Fruit fly (Drosophila melanogaster) whole organism, embryonic: ENCODE measurements around the gene Psn.

Experiments
- ATbp ChIP-seq: fragments of 200-800 bp; sonication (Bioruptor generic); optimal IDR thresholded peaks from 2 replicates; lab custom pipeline; 2017; ENCODE audit warnings: missing biosample characterization, mild to moderate bottlenecking, missing genetic modification characterization, missing genetic modification reagents
- Asciz ChIP-seq: fragments of 200-800 bp; sonication (Bioruptor generic); optimal IDR thresholded peaks from 2 replicates; lab custom pipeline; 2017; ENCODE audit warnings: missing biosample characterization, mild to moderate bottlenecking, missing genetic modification characterization, missing genetic modification reagents
- BtbVII ChIP-seq: fragments of 200-800 bp; sonication (Bioruptor generic); optimal IDR thresholded peaks from 3 replicates; lab custom pipeline; 2017; ENCODE audit warnings: missing biosample characterization, mild to moderate bottlenecking, missing genetic modification characterization
- CG10147 ChIP-seq: fragments of 200-800 bp; sonication (Bioruptor generic); optimal IDR thresholded peaks from 2 replicates; lab custom pipeline; 2019; ENCODE audit warnings: missing biosample characterization, mild to moderate bottlenecking, missing genetic modification characterization, moderate library complexity
- CG10366 ChIP-seq: fragments of 200-800 bp; sonication (Bioruptor generic); IDR thresholded peaks from 2 replicates; pipeline ENCODE4 v1.3.6; 2022; ENCODE audit warnings: missing biosample characterization, missing genetic modification characterization
- CG11085 ChIP-seq: fragments of 200-800 bp; sonication (Bioruptor generic); IDR thresholded peaks from 2 replicates; pipeline ENCODE4 v1.3.6; 2022; ENCODE audit warnings: missing biosample characterization, missing genetic modification characterization
- CG13424 ChIP-seq: fragments of 200-800 bp; sonication (Bioruptor generic); optimal IDR thresholded peaks from 2 replicates; lab custom pipeline; 2019; ENCODE audit warnings: missing biosample characterization, mild to moderate bottlenecking, missing genetic modification characterization, moderate library complexity
- CG14965 ChIP-seq: fragments of 200-800 bp; sonication (Bioruptor generic); optimal IDR thresholded peaks from 2 replicates; lab custom pipeline; 2016; ENCODE audit warnings: missing biosample characterization, missing genetic modification characterization, borderline replicate concordance
- CG1529 ChIP-seq: fragments of 200-800 bp; sonication (Bioruptor generic); optimal IDR thresholded peaks from 3 replicates; lab custom pipeline; 2018; ENCODE audit warnings: missing biosample characterization, missing genetic modification characterization
- CG1792 ChIP-seq: fragments of 200-800 bp; sonication (Bioruptor generic); optimal IDR thresholded peaks from 2 replicates; lab custom pipeline; 2016; ENCODE audit warnings: missing biosample characterization, missing genetic modification characterization
- CG2120 ChIP-seq: fragments of 200-800 bp; sonication (Bioruptor generic); optimal IDR thresholded peaks from 3 replicates; lab custom pipeline; 2016; ENCODE audit warnings: missing biosample characterization, missing genetic modification characterization
- CG2202 ChIP-seq: fragments of 200-800 bp; sonication (Bioruptor generic); optimal IDR thresholded peaks from 2 replicates; lab custom pipeline; 2018; ENCODE audit warnings: missing biosample characterization, mild to moderate bottlenecking, missing genetic modification characterization
- CG2678 ChIP-seq: fragments of 200-800 bp; sonication (Bioruptor generic); optimal IDR thresholded peaks from 3 replicates; lab custom pipeline; 2019; ENCODE audit warnings: missing biosample characterization, mild to moderate bottlenecking, missing genetic modification characterization, moderate library complexity
- CG30020 ChIP-seq: fragments of 200-800 bp; optimal IDR thresholded peaks from 2 replicates; lab custom pipeline; 2019; ENCODE audit warnings: missing biosample characterization, mild to moderate bottlenecking, missing genetic modification characterization, moderate library complexity
- CG3163 ChIP-seq: fragments of 200-800 bp; sonication (Bioruptor generic); optimal IDR thresholded peaks from 3 replicates; lab custom pipeline; 2016; ENCODE audit warnings: missing biosample characterization, missing genetic modification characterization
- CG5245 ChIP-seq: fragments of 200-800 bp; sonication (Bioruptor generic); optimal IDR thresholded peaks from 3 replicates; lab custom pipeline; 2016; ENCODE audit warnings: missing biosample characterization, missing genetic modification characterization
- CG6175 ChIP-seq: fragments of 200-800 bp; sonication (Bioruptor generic); IDR thresholded peaks from 3 replicates; pipeline ENCODE4 v1.3.6; 2022; ENCODE audit warnings: missing biosample characterization, missing genetic modification characterization
- CG7745 ChIP-seq: fragments of 200-800 bp; sonication (Bioruptor generic); optimal IDR thresholded peaks from 2 replicates; lab custom pipeline; 2018; ENCODE audit warnings: missing biosample characterization, mild to moderate bottlenecking, missing genetic modification characterization, moderate library complexity
- CG8765 ChIP-seq: fragments of 200-800 bp; sonication (Bioruptor generic); IDR thresholded peaks from 2 replicates; pipeline ENCODE4 v1.3.6; 2022; ENCODE audit warnings: missing biosample characterization, missing genetic modification characterization
- CG8924 ChIP-seq: fragments of 200-800 bp; optimal IDR thresholded peaks from 3 replicates; lab custom pipeline; 2019; ENCODE audit warnings: missing biosample characterization, mild to moderate bottlenecking, missing genetic modification characterization, moderate library complexity
- CG8944 ChIP-seq: fragments of 200-800 bp; sonication (Bioruptor generic); optimal IDR thresholded peaks from 3 replicates; lab custom pipeline; 2016; ENCODE audit warnings: missing biosample characterization, missing genetic modification characterization
- CG9797 ChIP-seq: fragments of 200-800 bp; sonication (Bioruptor generic); optimal IDR thresholded peaks from 3 replicates; lab custom pipeline; 2018; ENCODE audit warnings: missing biosample characterization, mild to moderate bottlenecking, missing genetic modification characterization
- CTCF ChIP-seq: fragments of 200-800 bp; sonication (Bioruptor generic); optimal IDR thresholded peaks from 2 replicates; lab custom pipeline; 2017; ENCODE audit warnings: missing biosample characterization, mild to moderate bottlenecking, missing genetic modification characterization, moderate library complexity
- Dad ChIP-seq: fragments of 200-800 bp; sonication (Bioruptor generic); optimal IDR thresholded peaks from 3 replicates; lab custom pipeline; 2016; ENCODE audit warnings: missing biosample characterization, missing genetic modification characterization
- ERR ChIP-seq: fragments of 200-800 bp; sonication (Bioruptor generic); optimal IDR thresholded peaks from 2 replicates; lab custom pipeline; 2016; ENCODE audit warnings: missing biosample characterization, missing genetic modification characterization
- Ets65A ChIP-seq: fragments of 200-800 bp; sonication (Bioruptor generic); peaks from one replicate; lab custom pipeline; 2016; ENCODE audit warnings: missing biosample characterization, missing genetic modification characterization
- Gsc ChIP-seq: fragments of 200-800 bp; sonication (Bioruptor generic); IDR thresholded peaks from 2 replicates; pipeline ENCODE4 v1.3.6; 2022; ENCODE audit warnings: missing biosample characterization, missing genetic modification characterization
- Hand ChIP-seq: fragments of 200-800 bp; sonication (Bioruptor generic); optimal IDR thresholded peaks from 2 replicates; lab custom pipeline; 2017; ENCODE audit warnings: mild to moderate bottlenecking, missing biosample characterization, missing genetic modification reagents, missing genetic modification characterization
- Hr3 ChIP-seq: fragments of 200-800 bp; sonication (Bioruptor generic); optimal IDR thresholded peaks from 3 replicates; lab custom pipeline; 2016; ENCODE audit warnings: missing biosample characterization, missing genetic modification characterization
- Hr51 ChIP-seq, 2 experiments: fragments of 200-800 bp; sonication (Bioruptor generic); optimal IDR thresholded peaks; 2 replicates in 1 of 2; 3 replicates in 1 of 2; lab custom pipeline; 2016 to 2018; ENCODE audit warnings: missing biosample characterization in 2 of 2, missing genetic modification characterization in 2 of 2, mild to moderate bottlenecking in 1 of 2, moderate library complexity in 1 of 2
- Lpt ChIP-seq: fragments of >200 bp; optimal IDR thresholded peaks from 2 replicates; lab custom pipeline; 2018; ENCODE audit warnings: missing biosample characterization, missing genetic modification characterization
- Poxn ChIP-seq: fragments of 200-800 bp; sonication (Bioruptor generic); IDR thresholded peaks from 2 replicates; pipeline ENCODE4 v1.3.6; 2022; ENCODE audit warnings: missing biosample characterization, missing genetic modification characterization
- Rx ChIP-seq: fragments of 200-800 bp; sonication (Bioruptor generic); IDR thresholded peaks from 2 replicates; pipeline ENCODE4 v1.3.6; 2022; ENCODE audit warnings: missing biosample characterization, missing genetic modification characterization
- cas ChIP-seq: fragments of 200-800 bp; sonication (Bioruptor generic); IDR thresholded peaks from 2 replicates; pipeline ENCODE4 v1.3.6; 2022; ENCODE audit warnings: missing biosample characterization, missing genetic modification characterization
- chif ChIP-seq, 2 experiments: fragments of 200-800 bp; sonication (Bioruptor generic); optimal IDR thresholded peaks; 3 replicates each; lab custom pipeline; 2016; ENCODE audit warnings: missing biosample characterization in 2 of 2, missing genetic modification characterization in 2 of 2
- chinmo ChIP-seq: fragments of 200-800 bp; sonication (Bioruptor generic); IDR thresholded peaks from 4 replicates; pipeline ENCODE4 v1.3.6; 2022; ENCODE audit warnings: missing biosample characterization, missing genetic modification characterization; ENCODE audit not compliant: partially characterized antibody
- dpn ChIP-seq, 2 experiments: fragments of 200-800 bp; sonication (Bioruptor generic); optimal IDR thresholded peaks; 3 replicates each; lab custom pipeline; 2016; ENCODE audit warnings: missing biosample characterization in 2 of 2, missing genetic modification characterization in 2 of 2
- esg ChIP-seq: fragments of 200-800 bp; sonication (Bioruptor generic); conservative IDR thresholded peaks from 2 replicates; pipeline ENCODE4 v1.3.6; 2022; ENCODE audit warnings: missing biosample characterization, missing genetic modification characterization
- fd96Cb ChIP-seq: fragments of 200-800 bp; sonication (Bioruptor generic); optimal IDR thresholded peaks from 2 replicates; lab custom pipeline; 2018; ENCODE audit warnings: missing biosample characterization, mild to moderate bottlenecking, missing genetic modification characterization, moderate library complexity
- ftz-f1 ChIP-seq: fragments of 200-800 bp; sonication (Bioruptor generic); optimal IDR thresholded peaks from 2 replicates; lab custom pipeline; 2016; ENCODE audit warnings: missing biosample characterization, missing genetic modification characterization
- hb ChIP-seq: fragments of 200-800 bp; sonication (Bioruptor generic); IDR thresholded peaks from 3 replicates; pipeline ENCODE4 v1.3.6; 2022; ENCODE audit warnings: missing biosample characterization, missing genetic modification characterization; ENCODE audit not compliant: partially characterized antibody
- hth ChIP-seq: fragments of >200 bp; optimal IDR thresholded peaks from 2 replicates; lab custom pipeline; 2017; ENCODE audit warnings: inconsistent platforms
- ind ChIP-seq: fragments of 200-800 bp; sonication (Bioruptor generic); optimal IDR thresholded peaks from 3 replicates; lab custom pipeline; 2016; ENCODE audit warnings: missing biosample characterization, missing genetic modification characterization
- lbe ChIP-seq: fragments of 200-800 bp; sonication (Bioruptor generic); optimal IDR thresholded peaks from 2 replicates; lab custom pipeline; 2016; ENCODE audit warnings: missing biosample characterization, mild to moderate bottlenecking, missing genetic modification characterization
- peb ChIP-seq: fragments of 200-800 bp; sonication (Bioruptor generic); IDR thresholded peaks from 2 replicates; pipeline ENCODE4 v1.3.6; 2022; ENCODE audit warnings: missing biosample characterization, missing genetic modification characterization
- pho ChIP-seq: fragments of 200-800 bp; sonication (Bioruptor generic); optimal IDR thresholded peaks from 2 replicates; lab custom pipeline; 2016; ENCODE audit warnings: missing biosample characterization, missing genetic modification characterization
- sc ChIP-seq, 3 experiments: fragments of >200 bp in 2 of 3; fragments of 200-800 bp in 1 of 3; sonication (Bioruptor generic) in 1 of 3; optimal IDR thresholded peaks; 2 replicates in 2 of 3; 3 replicates in 1 of 3; lab custom pipeline; 2017; ENCODE audit warnings: mild to moderate bottlenecking in 1 of 3, missing biosample characterization in 1 of 3, missing genetic modification characterization in 1 of 3, missing genetic modification reagents in 1 of 3
- stc ChIP-seq: fragments of 200-800 bp; sonication (Bioruptor generic); IDR thresholded peaks from 2 replicates; pipeline ENCODE4 v1.3.6; 2022; ENCODE audit warnings: missing biosample characterization, missing genetic modification characterization
- toy ChIP-seq: fragments of 200-800 bp; sonication (Bioruptor generic); IDR thresholded peaks from 2 replicates; pipeline ENCODE4 v1.3.6; 2022; ENCODE audit warnings: missing biosample characterization, missing genetic modification characterization
- tup ChIP-seq: fragments of 200-800 bp; sonication (Bioruptor generic); optimal IDR thresholded peaks from 2 replicates; lab custom pipeline; 2016; ENCODE audit warnings: missing biosample characterization, mild to moderate bottlenecking, missing genetic modification characterization, moderate library complexity
- unpg ChIP-seq: fragments of 200-800 bp; sonication (Bioruptor generic); optimal IDR thresholded peaks from 3 replicates; lab custom pipeline; 2018; ENCODE audit warnings: missing biosample characterization, mild to moderate bottlenecking, missing genetic modification characterization, moderate library complexity

Gene Psn

dm6 chr3L:20395257-20395909 lies 36.9 kb upstream of the Psn start (continued):
- TF ChIP-seq CG5245 = no peak
- peak; percentile 44; the same call in 1 of the 2 replicates for TF ChIP-seq CG8765
- TF ChIP-seq peb = no peak
- no peak for TF ChIP-seq CG7745 (tag; lab: Kevin White, UChicago)
- TF ChIP-seq CG10147 (GFP tag; lab: Kevin White, UChicago) = peak; percentile 3
- TF ChIP-seq Dad = no peak
- peak; percentile 17 for TF ChIP-seq CG3163 (GFP tag; lab: Kevin White, UChicago)
- TF ChIP-seq Ets65A = peak; percentile 31
- peak; percentile 9 for TF ChIP-seq fd96Cb (tag; lab: Kevin White, UChicago)
- peak; percentile 31; the same call in 1 of the 2 replicates for TF ChIP-seq CG10366
- peak; percentile 37 to 49 for TF ChIP-seq dpn (GFP tag; optimal IDR thresholded peaks at IDR 0.05; lab: Kevin White, UChicago)
- TF ChIP-seq esg (GFP tag; lab: Robert Waterston, UW) = no peak
- no peak for TF ChIP-seq hb
- TF ChIP-seq stc = no peak
- peak; percentile 26 for TF ChIP-seq unpg (GFP tag; lab: Kevin White, UChicago)
- TF ChIP-seq cas (GFP tag; lab: Robert Waterston, UW) = no peak
- TF ChIP-seq CG1529 (GFP tag; lab: Kevin White, UChicago) = no peak
- no peak for TF ChIP-seq tup (GFP tag; lab: Kevin White, UChicago)
- no peak for TF ChIP-seq sc (optimal IDR thresholded peaks at IDR 0.05; lab: Kevin White, UChicago)
- no peak for TF ChIP-seq sc (GFP tag; optimal IDR thresholded peaks at IDR 0.05; lab: Kevin White, UChicago)
- peak; percentile 64 for TF ChIP-seq pho (GFP tag; lab: Kevin White, UChicago)
- TF ChIP-seq Lpt = no peak
- no peak for TF ChIP-seq Poxn (GFP tag; lab: Robert Waterston, UW)
- TF ChIP-seq Asciz (GFP tag; lab: Kevin White, UChicago) = no peak
- no peak for TF ChIP-seq CG6175 (GFP tag; lab: Robert Waterston, UW)
- TF ChIP-seq CG13424 (tag; lab: Kevin White, UChicago) = peak; percentile 26
- peak; percentile 28 to 62 for TF ChIP-seq Hr51 (GFP tag; optimal IDR thresholded peaks at IDR 0.05; lab: Kevin White, UChicago)
- peak; percentile 25 for TF ChIP-seq CG1792 (GFP tag; lab: Kevin White, UChicago)
- TF ChIP-seq CTCF (GFP tag; lab: Kevin White, UChicago) = peak; percentile 63
- peak; percentile 55 for TF ChIP-seq ftz-f1
- no peak for TF ChIP-seq ERR
- peak; percentile 55 for TF ChIP-seq ind
- no peak for TF ChIP-seq CG14965 (GFP tag; lab: Kevin White, UChicago)
- TF ChIP-seq CG11085 (GFP tag; lab: Robert Waterston, UW) = no peak
- no peak for TF ChIP-seq CG2202 (tag; lab: Kevin White, UChicago)
- TF ChIP-seq BtbVII = peak; percentile 65
- no peak for TF ChIP-seq Rx (GFP tag; lab: Robert Waterston, UW)
- peak in 1 of 2 experiments; percentile 2 for TF ChIP-seq chif (GFP tag; optimal IDR thresholded peaks at IDR 0.05; lab: Kevin White, UChicago)
- TF ChIP-seq Gsc (GFP tag; lab: Robert Waterston, UW) = no peak
- TF ChIP-seq Hr3 = peak; percentile 48
- TF ChIP-seq CG8924 (tag; lab: Kevin White, UChicago) = peak; percentile 52
- no peak for TF ChIP-seq ATbp
- TF ChIP-seq lbe = no peak
- TF ChIP-seq Hand (GFP tag; lab: Kevin White, UChicago) = peak; percentile 61
- TF ChIP-seq CG30020 (tag; lab: Kevin White, UChicago) = no peak
- TF ChIP-seq toy (GFP tag; lab: Robert Waterston, UW) = no peak
- TF ChIP-seq CG2120 (GFP tag; lab: Kevin White, UChicago) = peak; percentile 90
- TF ChIP-seq chinmo (GFP tag; lab: Robert Waterston, UW) = peak; percentile 90; the same call in 3 of the 4 replicates
- TF ChIP-seq CG9797 (GFP tag; lab: Kevin White, UChicago) = no peak
- TF ChIP-seq hth = no peak
- peak; percentile 8 for TF ChIP-seq CG8944 (GFP tag; lab: Kevin White, UChicago)
- peak; percentile 72 for TF ChIP-seq CG2678 (tag; lab: Kevin White, UChicago)
